Fruit fly (Drosophila melanogaster) whole organism, embryonic: ENCODE data around the gene CG13996.

Source experiments
- ATbp ChIP-seq: fragments of 200-800 bp; sonication (Bioruptor generic); optimal IDR thresholded peaks from 2 replicates; lab custom pipeline; 2017; ENCODE audit warnings: missing biosample characterization, mild to moderate bottlenecking, missing genetic modification characterization, missing genetic modification reagents
- Ada2b ChIP-seq: fragments of 200-800 bp; sonication (Bioruptor generic); IDR thresholded peaks from 2 replicates; pipeline ENCODE4 v1.3.6; 2022; ENCODE audit warnings: missing biosample characterization, missing genetic modification characterization
- CG11398 ChIP-seq: fragments of 200-800 bp; sonication (Bioruptor generic); optimal IDR thresholded peaks from 2 replicates; lab custom pipeline; 2016; ENCODE audit warnings: missing biosample characterization, missing genetic modification characterization
- CG12744 ChIP-seq: fragments of 200-800 bp; sonication (Bioruptor generic); optimal IDR thresholded peaks from 2 replicates; lab custom pipeline; 2016; ENCODE audit warnings: missing biosample characterization, missing genetic modification characterization
- CG13894 ChIP-seq: fragments of 200-800 bp; sonication (Bioruptor generic); optimal IDR thresholded peaks from 3 replicates; lab custom pipeline; 2018; ENCODE audit warnings: missing biosample characterization, mild to moderate bottlenecking, missing genetic modification characterization, moderate library complexity
- CG1602 ChIP-seq: fragments of 200-800 bp; sonication (Bioruptor generic); optimal IDR thresholded peaks from 3 replicates; lab custom pipeline; 2016; ENCODE audit warnings: missing biosample characterization, missing genetic modification characterization
- CG1603 ChIP-seq: fragments of 200-800 bp; sonication (Bioruptor generic); optimal IDR thresholded peaks from 2 replicates; lab custom pipeline; 2019; ENCODE audit warnings: missing biosample characterization, mild to moderate bottlenecking, missing genetic modification characterization, moderate library complexity
- CG18011 ChIP-seq: fragments of 200-800 bp; sonication (Bioruptor generic); optimal IDR thresholded peaks from 2 replicates; lab custom pipeline; 2017; ENCODE audit warnings: missing biosample characterization, missing genetic modification characterization, mild to moderate bottlenecking, moderate library complexity, missing genotype
- CG2129 ChIP-seq: fragments of 200-800 bp; sonication (Bioruptor generic); IDR thresholded peaks from 2 replicates; pipeline ENCODE4 v1.3.6; 2022; ENCODE audit warnings: missing biosample characterization, missing genetic modification characterization; ENCODE audit not compliant: partially characterized antibody
- CG3726 ChIP-seq: fragments of 200-800 bp; sonication (Bioruptor generic); IDR thresholded peaks from 3 replicates; pipeline ENCODE4, ENCODE4 v1.3.6; 2022; ENCODE audit warnings: missing biosample characterization, missing genetic modification characterization
- CG4820 ChIP-seq: fragments of 200-800 bp; sonication (Bioruptor generic); optimal IDR thresholded peaks from 3 replicates; lab custom pipeline; 2016; ENCODE audit warnings: missing biosample characterization, missing genetic modification characterization
- CG5180 ChIP-seq: fragments of 200-800 bp; sonication (Bioruptor generic); optimal IDR thresholded peaks from 3 replicates; lab custom pipeline; 2017; ENCODE audit warnings: missing biosample characterization, missing genetic modification characterization, mild to moderate bottlenecking, moderate library complexity, missing genetic modification reagents
- CG6272 ChIP-seq: fragments of 200-800 bp; sonication (Bioruptor generic); IDR thresholded peaks from 2 replicates; pipeline ENCODE4 v1.3.6; 2022; ENCODE audit warnings: missing biosample characterization, missing genetic modification characterization
- CG6654 ChIP-seq: fragments of 200-800 bp; sonication (Bioruptor generic); optimal IDR thresholded peaks from 2 replicates; lab custom pipeline; 2017; ENCODE audit warnings: missing biosample characterization, mild to moderate bottlenecking, missing genetic modification characterization
- CG6765 ChIP-seq: fragments of 200-800 bp; sonication (Bioruptor generic); optimal IDR thresholded peaks from 3 replicates; lab custom pipeline; 2017; ENCODE audit warnings: missing biosample characterization, mild to moderate bottlenecking, missing genetic modification characterization
- CG6791 ChIP-seq: fragments of 200-800 bp; sonication (Bioruptor generic); IDR thresholded peaks from 3 replicates; pipeline ENCODE4 v1.3.6; 2022; ENCODE audit warnings: missing biosample characterization, missing genetic modification characterization; ENCODE audit not compliant: partially characterized antibody
- CG7987 ChIP-seq: fragments of 200-800 bp; sonication (Bioruptor generic); optimal IDR thresholded peaks from 2 replicates; lab custom pipeline; 2018; ENCODE audit warnings: missing biosample characterization, mild to moderate bottlenecking, missing genetic modification characterization, moderate library complexity
- CG8290 ChIP-seq, 3 experiments: fragments of 200-800 bp; sonication (Bioruptor generic); optimal IDR thresholded peaks; 2 replicates each; lab custom pipeline; 2016 to 2019; ENCODE audit warnings: missing biosample characterization in 3 of 3, missing genetic modification characterization in 3 of 3, mild to moderate bottlenecking in 2 of 3, moderate library complexity in 1 of 3
- CG8359 ChIP-seq: fragments of 200-800 bp; sonication (Bioruptor generic); optimal IDR thresholded peaks from 2 replicates; lab custom pipeline; 2017; ENCODE audit warnings: missing biosample characterization, mild to moderate bottlenecking, missing genetic modification characterization, borderline replicate concordance
- CG8478 ChIP-seq: fragments of >200 bp; optimal IDR thresholded peaks from 2 replicates; lab custom pipeline; 2018
- CG8924 ChIP-seq: fragments of 200-800 bp; optimal IDR thresholded peaks from 3 replicates; lab custom pipeline; 2019; ENCODE audit warnings: missing biosample characterization, mild to moderate bottlenecking, missing genetic modification characterization, moderate library complexity
- CkIIα-i1 ChIP-seq: fragments of 200-800 bp; sonication (Bioruptor generic); IDR thresholded peaks from 2 replicates; pipeline ENCODE4 v1.3.6; 2022; ENCODE audit warnings: missing biosample characterization, missing genetic modification characterization
- CrebB ChIP-seq: fragments of 200-800 bp; sonication (Bioruptor generic); optimal IDR thresholded peaks from 3 replicates; lab custom pipeline; 2018; ENCODE audit warnings: missing biosample characterization, mild to moderate bottlenecking, missing genetic modification characterization
- Dbx ChIP-seq: fragments of 200-800 bp; sonication (Bioruptor generic); IDR thresholded peaks from 3 replicates; pipeline ENCODE4 v1.3.6; 2022; ENCODE audit warnings: missing biosample characterization, missing genetic modification characterization
- Dll ChIP-seq: fragments of 200-800 bp; sonication (Bioruptor generic); IDR thresholded peaks from 4 replicates; pipeline ENCODE4 v1.3.6; 2022; ENCODE audit warnings: missing biosample characterization, missing genetic modification characterization; ENCODE audit not compliant: partially characterized antibody
- Drgx ChIP-seq: fragments of 200-800 bp; sonication (Bioruptor generic); IDR thresholded peaks from 2 replicates; pipeline ENCODE4 v1.3.6; 2022; ENCODE audit warnings: missing biosample characterization, missing genetic modification characterization
- GATAe ChIP-seq: fragments of 200-800 bp; sonication (Bioruptor generic); conservative IDR thresholded peaks from 2 replicates; pipeline ENCODE4 v1.3.6; 2022; ENCODE audit warnings: missing biosample characterization, missing genetic modification characterization
- Med ChIP-seq: fragments of 200-800 bp; sonication (Bioruptor generic); peaks from one replicate; lab custom pipeline; 2016; ENCODE audit warnings: missing biosample characterization, missing genetic modification characterization, mild to moderate bottlenecking, inconsistent platforms, moderate library complexity
- Mes4 ChIP-seq: fragments of 200-800 bp; sonication (Bioruptor generic); optimal IDR thresholded peaks from 2 replicates; lab custom pipeline; 2016; ENCODE audit warnings: missing biosample characterization, missing genetic modification characterization
- Oli ChIP-seq: fragments of 200-800 bp; sonication (Bioruptor generic); optimal IDR thresholded peaks from 2 replicates; lab custom pipeline; 2018; ENCODE audit warnings: missing biosample characterization, mild to moderate bottlenecking, missing genetic modification characterization, moderate library complexity
- Ravus ChIP-seq: fragments of 200-800 bp; sonication (Bioruptor generic); IDR thresholded peaks from 2 replicates; pipeline ENCODE4 v1.3.6; 2022; ENCODE audit warnings: missing biosample characterization, missing genetic modification characterization
- Rfx ChIP-seq: fragments of 200-800 bp; sonication (Bioruptor generic); IDR thresholded peaks from 2 replicates; pipeline ENCODE4 v1.3.6; 2022; ENCODE audit warnings: missing biosample characterization, missing genetic modification characterization
- ci ChIP-seq: fragments of 200-800 bp; sonication (Bioruptor generic); IDR thresholded peaks from 3 replicates; pipeline ENCODE4 v1.3.6; 2022; ENCODE audit warnings: missing biosample characterization, missing genetic modification characterization
- croc ChIP-seq: fragments of 200-800 bp; sonication (Bioruptor generic); conservative IDR thresholded peaks from 3 replicates; pipeline ENCODE4 v1.3.6; 2022; ENCODE audit warnings: missing biosample characterization, missing genetic modification characterization
- exex ChIP-seq: fragments of 200-800 bp; sonication (Bioruptor generic); optimal IDR thresholded peaks from 4 replicates; lab custom pipeline; 2018; ENCODE audit warnings: missing biosample characterization, mild to moderate bottlenecking, missing genetic modification characterization, moderate library complexity
- gsb-n ChIP-seq: fragments of 200-800 bp; sonication (Bioruptor generic); optimal IDR thresholded peaks from 3 replicates; lab custom pipeline; 2018; ENCODE audit warnings: missing biosample characterization, mild to moderate bottlenecking, missing genetic modification characterization
- hb ChIP-seq: fragments of 200-800 bp; sonication (Bioruptor generic); IDR thresholded peaks from 3 replicates; pipeline ENCODE4 v1.3.6; 2022; ENCODE audit warnings: missing biosample characterization, missing genetic modification characterization; ENCODE audit not compliant: partially characterized antibody
- klu ChIP-seq: fragments of 200-800 bp; sonication (Bioruptor generic); IDR thresholded peaks from 2 replicates; pipeline ENCODE4 v1.3.6; 2022; ENCODE audit warnings: missing biosample characterization, missing genetic modification characterization
- oc ChIP-seq: fragments of 200-800 bp; sonication (Bioruptor generic); optimal IDR thresholded peaks from 2 replicates; lab custom pipeline; 2018; ENCODE audit warnings: missing biosample characterization, mild to moderate bottlenecking, missing genetic modification characterization, moderate library complexity
- odd ChIP-seq: fragments of 200-800 bp; sonication (Bioruptor generic); optimal IDR thresholded peaks from 2 replicates; lab custom pipeline; 2017; ENCODE audit warnings: missing biosample characterization, mild to moderate bottlenecking, missing genetic modification characterization
- pan ChIP-seq, 4 experiments: fragments of >200 bp in 3 of 4; fragments of 200-800 bp in 1 of 4; sonication (Bioruptor generic) in 1 of 4; optimal IDR thresholded peaks in 3 of 4; IDR thresholded peaks in 1 of 4; 2 replicates each; pipeline versions ENCODE4 v1.3.6 to Lab custom; 2017 to 2022; ENCODE audit warnings: missing biosample characterization in 2 of 4, missing genetic modification characterization in 2 of 4, mixed read lengths in 1 of 4
- pum ChIP-seq: fragments of 200-800 bp; sonication (Bioruptor generic); optimal IDR thresholded peaks from 2 replicates; lab custom pipeline; 2016; ENCODE audit warnings: missing biosample characterization, missing genetic modification characterization
- salm ChIP-seq: fragments of 200-800 bp; sonication (Bioruptor generic); optimal IDR thresholded peaks from 2 replicates; lab custom pipeline; 2018; ENCODE audit warnings: missing biosample characterization, mild to moderate bottlenecking, missing genetic modification characterization
- seq ChIP-seq: fragments of 200-800 bp; sonication (Bioruptor generic); IDR thresholded peaks from 2 replicates; pipeline ENCODE4 v1.3.6; 2022; ENCODE audit warnings: missing biosample characterization, missing genetic modification characterization
- shn ChIP-seq: fragments of 200-800 bp; sonication (Bioruptor generic); optimal IDR thresholded peaks from 3 replicates; lab custom pipeline; 2016; ENCODE audit warnings: missing biosample characterization, missing genetic modification characterization
- sima ChIP-seq: fragments of 200-800 bp; sonication (Bioruptor generic); optimal IDR thresholded peaks from 2 replicates; lab custom pipeline; 2016; ENCODE audit warnings: missing biosample characterization, missing genetic modification characterization
- so ChIP-seq: fragments of 200-800 bp; sonication (Bioruptor generic); IDR thresholded peaks from 3 replicates; pipeline ENCODE4 v1.3.6; 2022; ENCODE audit warnings: missing biosample characterization, missing genetic modification characterization
- sr ChIP-seq: fragments of 200-800 bp; sonication (Bioruptor generic); IDR thresholded peaks from 3 replicates; pipeline ENCODE4 v1.3.6; 2022; ENCODE audit warnings: missing biosample characterization, missing genetic modification characterization
- vvl ChIP-seq: fragments of 200-800 bp; sonication (Bioruptor generic); IDR thresholded peaks from 2 replicates; pipeline ENCODE4 v1.3.6; 2022; ENCODE audit warnings: missing biosample characterization, missing genetic modification characterization

CG13996 gene

DNA sequence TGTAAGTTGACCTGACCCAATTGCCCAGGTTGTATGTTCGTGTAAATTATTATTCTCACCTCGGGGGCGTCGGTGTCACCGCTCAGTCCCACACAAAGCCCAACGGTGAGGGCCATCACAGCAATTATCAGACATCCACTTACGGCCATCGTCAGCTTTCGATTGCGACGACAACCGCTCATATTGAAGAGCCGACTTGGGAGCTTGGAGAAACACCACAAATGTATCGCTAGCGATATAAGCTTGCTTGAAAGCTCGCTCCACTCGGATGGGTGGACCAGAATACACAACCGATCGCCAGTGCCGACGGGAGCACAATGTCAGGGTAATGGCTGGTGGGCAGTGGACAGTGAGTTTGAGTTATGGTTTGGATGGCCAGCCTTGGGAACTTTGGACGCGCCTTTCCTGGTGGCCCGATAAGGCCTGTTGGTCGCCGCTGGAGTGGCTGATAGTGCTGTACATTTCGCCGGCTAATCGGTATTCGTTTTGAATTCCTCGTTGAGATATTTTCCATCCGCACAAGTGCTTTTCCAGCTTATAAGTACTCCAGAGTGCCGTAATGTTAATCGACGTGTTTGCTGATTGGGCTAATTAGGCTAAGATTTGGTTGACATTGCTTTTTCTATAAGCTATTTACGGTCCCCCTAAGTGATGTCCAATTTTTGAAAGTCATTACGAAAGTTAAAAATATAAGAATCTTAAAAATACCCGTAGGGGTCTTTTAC is 14.0 kb upstream of the CG13996 start, which contains the start of gene Gal (continued):
- TF ChIP-seq CG18011 (GFP tag; lab: Kevin White, UChicago) (no peak), GATAe (GFP tag; lab: Robert Waterston, UW) (no peak), CG5180 (GFP tag; lab: Kevin White, UChicago) (no peak), gsb-n (tag; lab: Kevin White, UChicago) (no peak), CG3726 (0 out of 3 replicates have a peak, but pooled peaks have one; percentile 30), oc (no peak), CkIIα-i1 (no peak), CG6654 (GFP tag; lab: Kevin White, UChicago) (no peak), Drgx (GFP tag; lab: Robert Waterston, UW) (no peak), Med (peak; percentile 64), CG6791 (no peak), CG11398 (GFP tag; lab: Kevin White, UChicago) (no peak), pan (optimal IDR thresholded peaks at IDR 0.05; lab: Kevin White, UChicago) (no peak), pan (GFP tag; optimal IDR thresholded peaks at IDR 0.05 in 1 of 2, IDR thresholded peaks at IDR 0.05 in 1 of 2) (no peak), CG7987 (no peak), CG1603 (tag; lab: Kevin White, UChicago) (no peak), odd (GFP tag; lab: Kevin White, UChicago) (no peak), CG12744 (GFP tag; lab: Kevin White, UChicago) (no peak), croc (GFP tag; lab: Robert Waterston, UW) (no peak), Ada2b (GFP tag; lab: Robert Waterston, UW) (no peak), CrebB (no peak), sr (GFP tag; lab: Robert Waterston, UW) (0 out of 3 replicates have a peak, but pooled peaks have one; percentile 53), Ravus (no peak), pum (GFP tag; lab: Kevin White, UChicago) (no peak), CG8924 (tag; lab: Kevin White, UChicago) (no peak), Oli (tag; lab: Kevin White, UChicago) (no peak), CG1602 (no peak), Mes4 (no peak), CG6272 (no peak), Dll (GFP tag; lab: Robert Waterston, UW) (no peak), CG13894 (no peak), CG4820 (GFP tag; lab: Kevin White, UChicago) (no peak), CG2129 (GFP tag; lab: Robert Waterston, UW) (no peak), Dbx (no peak), sima (no peak), exex (tag; lab: Kevin White, UChicago) (peak; percentile 97), hb (GFP tag; lab: Robert Waterston, UW) (no peak), CG8290 (GFP tag; optimal IDR thresholded peaks at IDR 0.05; lab: Kevin White, UChicago) (no peak), CG8290 (tag; optimal IDR thresholded peaks at IDR 0.05; lab: Kevin White, UChicago) (no peak), CG6765 (no peak), Rfx (GFP tag; lab: Robert Waterston, UW) (no peak), ci (GFP tag; lab: Robert Waterston, UW) (peak; percentile 33; the same call in 1 of the 3 replicates), so (no peak), ATbp (no peak), CG8478 (lab: Kevin White, UChicago) (no peak), seq (no peak), salm (no peak), shn (no peak), klu (GFP tag; lab: Robert Waterston, UW) (no peak), CG8359 (GFP tag; lab: Kevin White, UChicago) (no peak), vvl (GFP tag; lab: Robert Waterston, UW) (no peak)
